Worm (Caenorhabditis elegans) whole organism, late embryonic: ENCODE measurements around the gene tbc-12.

ENCODE experiments used
- C38D4.7 ChIP-seq: fragments of 200-800 bp; sonication (Bioruptor generic); optimal IDR thresholded peaks from 2 replicates; lab custom pipeline; 2018; ENCODE audit warnings: mild to moderate bottlenecking, missing genetic modification characterization, moderate library complexity, missing compliant biosample characterization
- F13H6.1 ChIP-seq: sonication (generic microtip); optimal IDR thresholded peaks from 2 replicates; lab custom pipeline; 2016; ENCODE audit warnings: missing genetic modification characterization, missing compliant biosample characterization
- K02D7.2 ChIP-seq: sonication (generic microtip); optimal IDR thresholded peaks from 2 replicates; lab custom pipeline; 2017; ENCODE audit warnings: mild to moderate bottlenecking, missing genetic modification characterization, missing compliant biosample characterization
- K09A11.1 ChIP-seq: sonication (generic microtip); optimal IDR thresholded peaks from 2 replicates; lab custom pipeline; 2017; ENCODE audit warnings: antibody characterized with exemption, mild to moderate bottlenecking, missing genetic modification characterization, missing compliant biosample characterization; ENCODE audit not compliant: insufficient read depth
- ahr-1 ChIP-seq: sonication (generic microtip); optimal IDR thresholded peaks from 2 replicates; lab custom pipeline; 2016; ENCODE audit warnings: missing genetic modification characterization, missing compliant biosample characterization
- ceh-14 ChIP-seq: sonication (generic microtip); optimal IDR thresholded peaks from 2 replicates; lab custom pipeline; 2016; ENCODE audit warnings: missing genotype, missing genetic modification characterization, missing compliant biosample characterization
- ceh-18 ChIP-seq: sonication (generic microtip); optimal IDR thresholded peaks from 2 replicates; lab custom pipeline; 2016; ENCODE audit warnings: missing genetic modification characterization, missing compliant biosample characterization
- ceh-2 ChIP-seq: sonication (generic microtip); optimal IDR thresholded peaks from 2 replicates; lab custom pipeline; 2016; ENCODE audit warnings: missing genotype, missing genetic modification characterization, missing compliant biosample characterization
- ceh-22 ChIP-seq: sonication (generic microtip); optimal IDR thresholded peaks from 2 replicates; lab custom pipeline; 2017; ENCODE audit warnings: missing biosample characterization, missing genetic modification characterization
- ceh-30 ChIP-seq: fragments of 150-350 bp; optimal IDR thresholded peaks from 2 replicates; lab custom pipeline; 2014; ENCODE audit warnings: missing biosample characterization, missing genetic modification characterization
- ceh-31 ChIP-seq: sonication (generic microtip); optimal IDR thresholded peaks from 2 replicates; lab custom pipeline; 2016; ENCODE audit warnings: missing genetic modification characterization, missing compliant biosample characterization
- ceh-34 ChIP-seq: sonication (generic microtip); optimal IDR thresholded peaks from 2 replicates; lab custom pipeline; 2016; ENCODE audit warnings: mild to moderate bottlenecking, missing genetic modification characterization, missing compliant biosample characterization
- ceh-45 ChIP-seq: fragments of 200-800 bp; sonication (Bioruptor generic); IDR thresholded peaks from 2 replicates; pipeline ENCODE4 v1.3.6; 2022; ENCODE audit warnings: missing genetic modification reagents, missing genetic modification characterization, missing compliant biosample characterization
- ceh-48 ChIP-seq: sonication (generic microtip); optimal IDR thresholded peaks from 2 replicates; lab custom pipeline; 2016; ENCODE audit warnings: missing genetic modification characterization, inconsistent platforms, missing compliant biosample characterization
- ceh-6 ChIP-seq: fragments of 200-800 bp; sonication (Bioruptor generic); optimal IDR thresholded peaks from 2 replicates; lab custom pipeline; 2018; ENCODE audit warnings: mild to moderate bottlenecking, missing genetic modification characterization, missing compliant biosample characterization
- ceh-9 ChIP-seq: sonication (generic microtip); optimal IDR thresholded peaks from 2 replicates; lab custom pipeline; 2016; ENCODE audit warnings: mild to moderate bottlenecking, missing genetic modification characterization, inconsistent platforms, missing compliant biosample characterization
- che-1 ChIP-seq: sonication (generic microtip); optimal IDR thresholded peaks from 2 replicates; lab custom pipeline; 2016; ENCODE audit warnings: mild to moderate bottlenecking, missing genetic modification characterization, missing compliant biosample characterization
- dmd-4 ChIP-seq: sonication (generic microtip); optimal IDR thresholded peaks from 2 replicates; lab custom pipeline; 2016; ENCODE audit warnings: borderline replicate concordance, missing genetic modification characterization, missing compliant biosample characterization
- elt-2 ChIP-seq: sonication (generic microtip); optimal IDR thresholded peaks from 2 replicates; lab custom pipeline; 2016; ENCODE audit warnings: missing genetic modification reagents, missing genetic modification characterization, missing compliant biosample characterization
- elt-4 ChIP-seq: sonication (generic microtip); optimal IDR thresholded peaks from 2 replicates; lab custom pipeline; 2016; ENCODE audit warnings: missing genetic modification characterization, missing compliant biosample characterization
- ets-4 ChIP-seq: sonication (generic microtip); optimal IDR thresholded peaks from 2 replicates; lab custom pipeline; 2016; ENCODE audit warnings: missing genetic modification characterization, missing compliant biosample characterization
- eyg-1 ChIP-seq: sonication (generic microtip); optimal IDR thresholded peaks from 2 replicates; lab custom pipeline; 2016; ENCODE audit warnings: missing genotype, missing genetic modification characterization, missing compliant biosample characterization
- gmeb-2 ChIP-seq: sonication (generic microtip); optimal IDR thresholded peaks from 2 replicates; lab custom pipeline; 2016; ENCODE audit warnings: missing genetic modification characterization, inconsistent platforms, missing compliant biosample characterization
- hlh-13 ChIP-seq: fragments of 200-800 bp; sonication (Bioruptor generic); optimal IDR thresholded peaks from 2 replicates; lab custom pipeline; 2018; ENCODE audit warnings: mild to moderate bottlenecking, missing genetic modification characterization, missing compliant biosample characterization
- hlh-8 ChIP-seq: sonication (generic microtip); optimal IDR thresholded peaks from 2 replicates; lab custom pipeline; 2016; ENCODE audit warnings: missing genotype, missing genetic modification characterization, missing compliant biosample characterization
- madf-2 ChIP-seq: sonication (generic microtip); optimal IDR thresholded peaks from 2 replicates; lab custom pipeline; 2017; ENCODE audit warnings: missing genetic modification characterization, missing compliant biosample characterization
- mec-3 ChIP-seq: sonication (generic microtip); optimal IDR thresholded peaks from 2 replicates; lab custom pipeline; 2016; ENCODE audit warnings: borderline replicate concordance, missing genetic modification characterization, missing compliant biosample characterization
- nfya-1 ChIP-seq: sonication (generic microtip); optimal IDR thresholded peaks from 2 replicates; lab custom pipeline; 2017; ENCODE audit warnings: missing genetic modification characterization, mild to moderate bottlenecking, missing compliant biosample characterization, antibody characterized with exemption, moderate library complexity
- nhr-11 ChIP-seq: fragments of 150-350 bp; optimal IDR thresholded peaks from 2 replicates; lab custom pipeline; 2014; ENCODE audit warnings: missing biosample characterization, missing genetic modification characterization
- nhr-232 ChIP-seq: sonication (generic microtip); optimal IDR thresholded peaks from 2 replicates; lab custom pipeline; 2016; ENCODE audit warnings: missing genetic modification characterization, missing compliant biosample characterization
- npax-4 ChIP-seq: sonication (generic microtip); optimal IDR thresholded peaks from 2 replicates; lab custom pipeline; 2016; ENCODE audit warnings: missing genetic modification characterization, missing compliant biosample characterization
- pag-3 ChIP-seq: sonication (generic microtip); optimal IDR thresholded peaks from 2 replicates; lab custom pipeline; 2016; ENCODE audit warnings: missing compliant biosample characterization, missing genetic modification characterization, borderline replicate concordance
- pat-9 ChIP-seq: fragments of 200-800 bp; sonication (Bioruptor generic); optimal IDR thresholded peaks from 2 replicates; lab custom pipeline; 2018; ENCODE audit warnings: mild to moderate bottlenecking, missing genetic modification characterization, moderate library complexity, missing compliant biosample characterization
- pax-1 ChIP-seq: fragments of 150-350 bp; optimal IDR thresholded peaks from 2 replicates; lab custom pipeline; 2014; ENCODE audit warnings: missing biosample characterization, missing genetic modification characterization
- pha-4 ChIP-seq: fragments of 150-350 bp; optimal IDR thresholded peaks from 2 replicates; lab custom pipeline; 2018; ENCODE audit warnings: missing biosample characterization, missing genetic modification reagents, missing genetic modification characterization
- pros-1 ChIP-seq: fragments of 150-350 bp; optimal IDR thresholded peaks from 2 replicates; lab custom pipeline; 2014; ENCODE audit warnings: missing biosample characterization, missing genetic modification reagents, missing genetic modification characterization
- ref-2 ChIP-seq: sonication (generic microtip); optimal IDR thresholded peaks from 2 replicates; lab custom pipeline; 2016; ENCODE audit warnings: missing genetic modification characterization, missing compliant biosample characterization
- sdc-2 ChIP-seq: sonication (generic microtip); optimal IDR thresholded peaks from 2 replicates; lab custom pipeline; 2016; ENCODE audit warnings: missing genotype, missing genetic modification characterization, missing compliant biosample characterization
- sox-2 ChIP-seq: fragments of 200-800 bp; sonication (Bioruptor generic); IDR thresholded peaks from 2 replicates; pipeline ENCODE4 v1.3.6; 2022; ENCODE audit warnings: missing genetic modification reagents, missing genetic modification characterization, missing compliant biosample characterization
- syd-9 ChIP-seq: sonication (generic microtip); optimal IDR thresholded peaks from 2 replicates; lab custom pipeline; 2016; ENCODE audit warnings: mild to moderate bottlenecking, missing genetic modification characterization, moderate library complexity, missing compliant biosample characterization
- tbx-2 ChIP-seq: sonication (generic microtip); optimal IDR thresholded peaks from 2 replicates; lab custom pipeline; 2016; ENCODE audit warnings: missing genetic modification characterization, missing compliant biosample characterization
- tbx-7 ChIP-seq: sonication (generic microtip); optimal IDR thresholded peaks from 2 replicates; lab custom pipeline; 2016; ENCODE audit warnings: missing genotype, missing genetic modification characterization, missing compliant biosample characterization
- ttx-3 ChIP-seq: sonication (generic microtip); optimal IDR thresholded peaks from 2 replicates; lab custom pipeline; 2016; ENCODE audit warnings: missing genetic modification reagents, missing genetic modification characterization, missing compliant biosample characterization
- unc-3 ChIP-seq, 2 experiments: fragments of 200-800 bp in 1 of 2; sonication (Bioruptor generic) in 1 of 2; sonication (generic microtip) in 1 of 2; conservative IDR thresholded peaks in 1 of 2; optimal IDR thresholded peaks in 1 of 2; 2 replicates each; pipeline versions ENCODE4 v1.3.6 to Lab custom; 2016 to 2022; ENCODE audit warnings: missing compliant biosample characterization in 2 of 2, missing genetic modification characterization in 2 of 2, missing genetic modification reagents in 1 of 2
- unc-55 ChIP-seq: sonication (generic microtip); optimal IDR thresholded peaks from 2 replicates; lab custom pipeline; 2017; ENCODE audit warnings: missing biosample characterization, missing genetic modification reagents, missing genetic modification characterization
- unc-86 ChIP-seq: sonication (generic microtip); optimal IDR thresholded peaks from 2 replicates; lab custom pipeline; 2016; ENCODE audit warnings: missing genetic modification characterization, missing compliant biosample characterization
- zip-5 ChIP-seq: sonication (generic microtip); optimal IDR thresholded peaks from 2 replicates; lab custom pipeline; 2016; ENCODE audit warnings: missing genetic modification characterization, missing compliant biosample characterization
- ztf-16 ChIP-seq: sonication (generic microtip); optimal IDR thresholded peaks from 2 replicates; lab custom pipeline; 2017; ENCODE audit warnings: missing genetic modification characterization, missing compliant biosample characterization

tbc-12 gene

ce11 chrX:2536246-2536772 is 4.1 kb upstream of the tbc-12 start (continued):
- TF ChIP-seq ceh-9 (tag; lab: Kevin White, UChicago) (no peak), K02D7.2 (tag; lab: Kevin White, UChicago) (no peak), ceh-31 (tag; lab: Kevin White, UChicago) (peak; percentile 96), nfya-1 (tag; lab: Kevin White, UChicago) (peak; percentile 88), nhr-11 (tag; lab: Kevin White, UChicago) (no peak), tbx-7 (tag; lab: Kevin White, UChicago) (no peak), ztf-16 (peak; percentile 40), unc-86 (tag; lab: Kevin White, UChicago) (no peak), ceh-14 (tag; lab: Kevin White, UChicago) (peak; percentile 58), nhr-232 (no peak), ceh-34 (tag; lab: Kevin White, UChicago) (peak; percentile 87), ahr-1 (tag; lab: Kevin White, UChicago) (no peak), elt-2 (peak; percentile 19), unc-55 (GFP tag; lab: Kevin White, UChicago) (peak; percentile 97), ceh-48 (peak; percentile 78), ceh-6 (GFP tag; lab: Kevin White, UChicago) (peak; percentile 17), npax-4 (tag; lab: Kevin White, UChicago) (no peak), pag-3 (tag; lab: Kevin White, UChicago) (no peak), ttx-3 (tag; lab: Kevin White, UChicago) (no peak), ceh-22 (peak; percentile 71), zip-5 (no peak), dmd-4 (no peak), pha-4 (tag; lab: Kevin White, UChicago) (no peak), pax-1 (tag; lab: Kevin White, UChicago) (no peak), F13H6.1 (tag; lab: Kevin White, UChicago) (peak; percentile 87), sdc-2 (peak; percentile 77), syd-9 (tag; lab: Kevin White, UChicago) (peak; percentile 61), gmeb-2 (no peak), elt-4 (no peak), hlh-8 (tag; lab: Kevin White, UChicago) (no peak), ceh-18 (peak; percentile 91), pros-1 (peak; percentile 56), unc-3 (GFP tag; conservative IDR thresholded peaks at IDR 0.05; lab: Robert Waterston, UW) (no peak), unc-3 (tag; optimal IDR thresholded peaks at IDR 0.05; lab: Kevin White, UChicago) (no peak), ceh-30 (tag; lab: Kevin White, UChicago) (no peak), C38D4.7 (GFP tag; lab: Kevin White, UChicago) (no peak), K09A11.1 (tag; lab: Kevin White, UChicago) (peak; percentile 19), tbx-2 (tag; lab: Kevin White, UChicago) (peak; percentile 89), ets-4 (peak; percentile 35), pat-9 (tag; lab: Kevin White, UChicago) (no peak), madf-2 (tag; lab: Kevin White, UChicago) (peak; percentile 10), che-1 (tag; lab: Kevin White, UChicago) (no peak), ceh-45 (GFP tag; lab: Robert Waterston, UW) (no peak), ceh-2 (tag; lab: Kevin White, UChicago) (peak; percentile 50), mec-3 (tag; lab: Kevin White, UChicago) (no peak), sox-2 (no peak; the same call in 1 of the 2 replicates), hlh-13 (GFP tag; lab: Kevin White, UChicago) (no peak), eyg-1 (tag; lab: Kevin White, UChicago) (peak; percentile 38), ref-2 (tag; lab: Kevin White, UChicago) (peak; percentile 81)
- TF ChIP-seq, all 69 proteins: peak for 31
